Fruit fly (Drosophila melanogaster) whole organism, prepupa: ENCODE data around the gene Trmt61.

Experiments used
- Blimp-1 ChIP-seq: fragments of 200-800 bp; sonication (Bioruptor generic); optimal IDR thresholded peaks from 3 replicates; lab custom pipeline; 2017; ENCODE audit warnings: missing biosample characterization, missing genetic modification characterization, mild to moderate bottlenecking, moderate library complexity, missing genetic modification reagents
- CG10631 ChIP-seq: fragments of 200-800 bp; sonication (Bioruptor generic); optimal IDR thresholded peaks from 2 replicates; lab custom pipeline; 2016; ENCODE audit warnings: missing biosample characterization, missing genetic modification characterization
- CG11294 ChIP-seq: fragments of 200-800 bp; sonication (Bioruptor generic); IDR thresholded peaks from 2 replicates; pipeline ENCODE4 v1.3.6; 2022; ENCODE audit warnings: missing biosample characterization, missing genetic modification characterization
- CG11762 ChIP-seq: fragments of 200-800 bp; sonication (Bioruptor generic); optimal IDR thresholded peaks from 3 replicates; lab custom pipeline; 2016; ENCODE audit warnings: missing biosample characterization, missing genetic modification characterization; ENCODE audit not compliant: insufficient read depth
- CG15336 ChIP-seq: fragments of 200-800 bp; sonication (Bioruptor generic); IDR thresholded peaks from 2 replicates; pipeline ENCODE4 v1.3.6; 2022; ENCODE audit warnings: missing biosample characterization, missing genetic modification characterization
- CG1621 ChIP-seq: fragments of 200-800 bp; sonication (Bioruptor generic); optimal IDR thresholded peaks from 3 replicates; lab custom pipeline; 2018; ENCODE audit warnings: missing biosample characterization, mild to moderate bottlenecking, missing genetic modification characterization
- CG16779 ChIP-seq: fragments of 200-800 bp; sonication (Bioruptor generic); optimal IDR thresholded peaks from 3 replicates; lab custom pipeline; 2017; ENCODE audit warnings: missing biosample characterization, mild to moderate bottlenecking, missing genetic modification characterization
- CG3032 ChIP-seq: fragments of 200-800 bp; optimal IDR thresholded peaks from 2 replicates; lab custom pipeline; 2019; ENCODE audit warnings: missing biosample characterization, mild to moderate bottlenecking, missing genetic modification characterization, moderate library complexity
- CG32006 ChIP-seq: fragments of 200-800 bp; sonication (Bioruptor generic); optimal IDR thresholded peaks from 3 replicates; lab custom pipeline; 2017; ENCODE audit warnings: missing biosample characterization, mild to moderate bottlenecking, missing genetic modification characterization
- CG34406 ChIP-seq: fragments of 200-800 bp; sonication (Bioruptor generic); optimal IDR thresholded peaks from 3 replicates; lab custom pipeline; 2016; ENCODE audit warnings: missing biosample characterization, missing genetic modification characterization
- CG3919 ChIP-seq: fragments of 200-800 bp; sonication (Bioruptor generic); optimal IDR thresholded peaks from 3 replicates; lab custom pipeline; 2016; ENCODE audit warnings: missing biosample characterization, missing genetic modification characterization
- CG4318 ChIP-seq: fragments of 200-800 bp; sonication (Bioruptor generic); optimal IDR thresholded peaks from 3 replicates; lab custom pipeline; 2017; ENCODE audit warnings: missing biosample characterization, mild to moderate bottlenecking, missing genetic modification characterization
- CG6163 ChIP-seq: fragments of 200-800 bp; sonication (Bioruptor generic); IDR thresholded peaks from 3 replicates; pipeline ENCODE4 v1.3.6; 2022; ENCODE audit warnings: missing biosample characterization, missing genetic modification characterization
- CG6276 ChIP-seq: fragments of 200-800 bp; sonication (Bioruptor generic); optimal IDR thresholded peaks from 2 replicates; lab custom pipeline; 2017; ENCODE audit warnings: missing biosample characterization, mild to moderate bottlenecking, missing genetic modification characterization
- CG6808 ChIP-seq: fragments of 200-800 bp; sonication (Bioruptor generic); optimal IDR thresholded peaks from 3 replicates; lab custom pipeline; 2017; ENCODE audit warnings: missing biosample characterization, missing genetic modification characterization, mild to moderate bottlenecking, moderate library complexity, missing genetic modification reagents
- CG6854 ChIP-seq: fragments of 200-800 bp; sonication (Bioruptor generic); optimal IDR thresholded peaks from 2 replicates; lab custom pipeline; 2017; ENCODE audit warnings: missing biosample characterization, mild to moderate bottlenecking, missing genetic modification characterization
- CG7368 ChIP-seq: fragments of 200-800 bp; sonication (Bioruptor generic); optimal IDR thresholded peaks from 3 replicates; lab custom pipeline; 2016; ENCODE audit warnings: missing biosample characterization, missing genetic modification characterization
- CG8119 ChIP-seq: fragments of 200-800 bp; sonication (Bioruptor generic); IDR thresholded peaks from 3 replicates; pipeline ENCODE4 v1.3.6; 2022; ENCODE audit warnings: missing biosample characterization, missing genetic modification characterization
- CG8632 ChIP-seq: fragments of 200-800 bp; sonication (Bioruptor generic); optimal IDR thresholded peaks from 3 replicates; lab custom pipeline; 2016; ENCODE audit warnings: missing biosample characterization, missing genetic modification characterization
- CG9139 ChIP-seq: fragments of 200-800 bp; sonication (Bioruptor generic); optimal IDR thresholded peaks from 3 replicates; lab custom pipeline; 2017; ENCODE audit warnings: missing biosample characterization, mild to moderate bottlenecking, missing genetic modification characterization
- Eip78C ChIP-seq: fragments of 200-800 bp; sonication (Bioruptor generic); peaks from one replicate; lab custom pipeline; 2016; ENCODE audit warnings: missing biosample characterization, missing genetic modification characterization
- Eip93F ChIP-seq: fragments of 200-800 bp; sonication (Bioruptor generic); optimal IDR thresholded peaks from 2 replicates; lab custom pipeline; 2016; ENCODE audit warnings: missing biosample characterization, mild to moderate bottlenecking, missing genetic modification characterization
- Ets21C ChIP-seq: fragments of 200-800 bp; sonication (Bioruptor generic); optimal IDR thresholded peaks from 3 replicates; lab custom pipeline; 2016; ENCODE audit warnings: missing biosample characterization, missing genetic modification characterization
- Ets96B ChIP-seq: fragments of 200-800 bp; optimal IDR thresholded peaks from 2 replicates; lab custom pipeline; 2019; ENCODE audit warnings: missing biosample characterization, mild to moderate bottlenecking, missing genetic modification characterization, moderate library complexity
- Gug ChIP-seq: fragments of 200-800 bp; sonication (Bioruptor generic); IDR thresholded peaks from 2 replicates; pipeline ENCODE4 v1.3.6; 2022; ENCODE audit warnings: missing biosample characterization, missing genetic modification characterization
- Hr38 ChIP-seq: sonication (Bioruptor generic); optimal IDR thresholded peaks from 2 replicates; lab custom pipeline; 2016; ENCODE audit warnings: missing biosample characterization, missing genetic modification characterization
- Lpt ChIP-seq: fragments of 200-800 bp; sonication (Bioruptor generic); optimal IDR thresholded peaks from 3 replicates; lab custom pipeline; 2016; ENCODE audit warnings: missing biosample characterization, missing genetic modification characterization
- Met ChIP-seq: fragments of 200-800 bp; sonication (Bioruptor generic); optimal IDR thresholded peaks from 3 replicates; lab custom pipeline; 2016; ENCODE audit warnings: missing biosample characterization, missing genetic modification characterization
- OdsH ChIP-seq: fragments of 200-800 bp; sonication (Bioruptor generic); optimal IDR thresholded peaks from 3 replicates; lab custom pipeline; 2016; ENCODE audit warnings: missing biosample characterization, missing genetic modification characterization
- Smox ChIP-seq: fragments of 200-800 bp; sonication (Bioruptor generic); optimal IDR thresholded peaks from 3 replicates; lab custom pipeline; 2016; ENCODE audit warnings: missing biosample characterization, missing genetic modification characterization
- Sox102F ChIP-seq: fragments of 200-800 bp; sonication (Bioruptor generic); optimal IDR thresholded peaks from 2 replicates; lab custom pipeline; 2016; ENCODE audit warnings: missing biosample characterization, mild to moderate bottlenecking, missing genetic modification characterization
- Sox14 ChIP-seq: fragments of 200-800 bp; sonication (Bioruptor generic); optimal IDR thresholded peaks from 3 replicates; lab custom pipeline; 2016; ENCODE audit warnings: missing biosample characterization, missing genetic modification characterization
- acj6 ChIP-seq: fragments of 200-800 bp; sonication (Bioruptor generic); optimal IDR thresholded peaks from 3 replicates; lab custom pipeline; 2016; ENCODE audit warnings: missing biosample characterization, missing genetic modification characterization
- cyc ChIP-seq: fragments of 200-800 bp; sonication (Bioruptor generic); optimal IDR thresholded peaks from 3 replicates; lab custom pipeline; 2016; ENCODE audit warnings: missing biosample characterization, missing genetic modification characterization
- dac ChIP-seq: fragments of 200-800 bp; sonication (Bioruptor generic); optimal IDR thresholded peaks from 2 replicates; lab custom pipeline; 2017; ENCODE audit warnings: missing biosample characterization, mild to moderate bottlenecking, missing genetic modification characterization
- dsx ChIP-seq: fragments of 200-800 bp; optimal IDR thresholded peaks from 3 replicates; lab custom pipeline; 2019; ENCODE audit warnings: missing biosample characterization, mild to moderate bottlenecking, missing genetic modification characterization, moderate library complexity; ENCODE audit not compliant: poor library complexity, severe bottlenecking
- eg ChIP-seq: fragments of 200-800 bp; sonication (Bioruptor generic); IDR thresholded peaks from 3 replicates; pipeline ENCODE4 v1.3.6; 2022; ENCODE audit warnings: missing biosample characterization, missing genetic modification characterization
- esn ChIP-seq: fragments of 200-800 bp; sonication (Bioruptor generic); optimal IDR thresholded peaks from 2 replicates; lab custom pipeline; 2016; ENCODE audit warnings: missing biosample characterization, mild to moderate bottlenecking, missing genetic modification characterization, moderate library complexity
- fd59A ChIP-seq: fragments of 200-800 bp; sonication (Bioruptor generic); optimal IDR thresholded peaks from 2 replicates; lab custom pipeline; 2017; ENCODE audit warnings: missing biosample characterization, mild to moderate bottlenecking, missing genetic modification characterization, missing genetic modification reagents
- fd85E ChIP-seq: fragments of 200-800 bp; sonication (Bioruptor generic); optimal IDR thresholded peaks from 3 replicates; lab custom pipeline; 2016; ENCODE audit warnings: missing biosample characterization, missing genetic modification characterization
- fkh ChIP-seq: fragments of 200-800 bp; sonication (Bioruptor generic); optimal IDR thresholded peaks from 3 replicates; lab custom pipeline; 2017; ENCODE audit warnings: missing biosample characterization, mild to moderate bottlenecking, missing genetic modification characterization, moderate library complexity
- lz ChIP-seq: fragments of 200-800 bp; sonication (Bioruptor generic); optimal IDR thresholded peaks from 3 replicates; lab custom pipeline; 2016; ENCODE audit warnings: missing biosample characterization, missing genetic modification characterization
- net ChIP-seq: fragments of 200-800 bp; sonication (Bioruptor generic); optimal IDR thresholded peaks from 3 replicates; lab custom pipeline; 2016; ENCODE audit warnings: missing biosample characterization, missing genetic modification characterization
- pdm3 ChIP-seq: fragments of 200-800 bp; sonication (Bioruptor generic); optimal IDR thresholded peaks from 3 replicates; lab custom pipeline; 2016; ENCODE audit warnings: missing biosample characterization, missing genetic modification characterization
- salr ChIP-seq, 2 experiments: fragments of 200-800 bp; sonication (Bioruptor generic); optimal IDR thresholded peaks; 3 replicates each; lab custom pipeline; 2016 to 2018; ENCODE audit warnings: missing biosample characterization in 2 of 2, missing genetic modification characterization in 2 of 2, mild to moderate bottlenecking in 1 of 2
- ss ChIP-seq, 2 experiments: fragments of 200-800 bp; sonication (Bioruptor generic); optimal IDR thresholded peaks; 2 replicates in 1 of 2; 3 replicates in 1 of 2; lab custom pipeline; 2017 to 2018; ENCODE audit warnings: mild to moderate bottlenecking in 2 of 2, missing biosample characterization in 2 of 2, missing genetic modification characterization in 2 of 2, moderate library complexity in 1 of 2
- svp ChIP-seq: fragments of 200-800 bp; sonication (Bioruptor generic); peaks from one replicate; lab custom pipeline; 2016; ENCODE audit warnings: missing biosample characterization, missing genetic modification characterization
- topi ChIP-seq: fragments of 200-800 bp; sonication (Bioruptor generic); optimal IDR thresholded peaks from 3 replicates; lab custom pipeline; 2016; ENCODE audit warnings: missing biosample characterization, missing genetic modification characterization

The Trmt61 gene

dm6 chr3R:26039793-26040335, 19.4 kb upstream of the Trmt61 start:
- TF ChIP-seq Eip78C (GFP tag; lab: Kevin White, UChicago): peak; percentile 13
- no peak for TF ChIP-seq CG3032 (tag; lab: Kevin White, UChicago)

- TF ChIP-seq ss (GFP tag; optimal IDR thresholded peaks at IDR 0.05; lab: Kevin White, UChicago) (no peak), CG15336 (GFP tag; lab: Robert Waterston, UW) (peak; percentile 54; the same call in 1 of the 2 replicates), Blimp-1 (no peak), CG7368 (no peak), CG11762 (GFP tag; lab: Kevin White, UChicago) (peak; percentile 66), CG16779 (tag; lab: Kevin White, UChicago) (no peak), esn (GFP tag; lab: Kevin White, UChicago) (peak; percentile 69), pdm3 (peak; percentile 84), CG8632 (GFP tag; lab: Kevin White, UChicago) (peak; percentile 41), CG6808 (GFP tag; lab: Kevin White, UChicago) (no peak), salr (GFP tag; optimal IDR thresholded peaks at IDR 0.05; lab: Kevin White, UChicago) (peak in 1 of 2 experiments; percentile 29), svp (GFP tag; lab: Kevin White, UChicago) (peak; percentile 85), fd85E (GFP tag; lab: Kevin White, UChicago) (peak; percentile 31), dac (GFP tag; lab: Kevin White, UChicago) (no peak), Eip78C (GFP tag; lab: Kevin White, UChicago) (peak; percentile 89), CG9139 (GFP tag; lab: Kevin White, UChicago) (no peak), topi (GFP tag; lab: Kevin White, UChicago) (peak; percentile 73), Smox (GFP tag; lab: Kevin White, UChicago) (peak; percentile 72), CG11294 (GFP tag; lab: Robert Waterston, UW) (no peak; the same call in 1 of the 2 replicates), Ets96B (peak; percentile 40), OdsH (GFP tag; lab: Kevin White, UChicago) (peak; percentile 79), CG6276 (GFP tag; lab: Kevin White, UChicago) (no peak), Hr38 (GFP tag; lab: Kevin White, UChicago) (no peak), Sox102F (GFP tag; lab: Kevin White, UChicago) (peak; percentile 41), Met (GFP tag; lab: Kevin White, UChicago) (peak; percentile 80), CG32006 (peak; percentile 20), CG6854 (GFP tag; lab: Kevin White, UChicago) (peak; percentile 57), CG8119 (GFP tag; lab: Robert Waterston, UW) (peak; percentile 57), Sox14 (GFP tag; lab: Kevin White, UChicago) (peak; percentile 60), dsx (no peak), lz (GFP tag; lab: Kevin White, UChicago) (peak; percentile 73), fd59A (GFP tag; lab: Kevin White, UChicago) (no peak), cyc (peak; percentile 81), net (GFP tag; lab: Kevin White, UChicago) (peak; percentile 26), Gug (peak; percentile 62; the same call in 1 of the 2 replicates), acj6 (GFP tag; lab: Kevin White, UChicago) (peak; percentile 74), CG34406 (GFP tag; lab: Kevin White, UChicago) (peak; percentile 41), CG6163 (peak; percentile 82), CG4318 (GFP tag; lab: Kevin White, UChicago) (peak; percentile 0), CG3032 (tag; lab: Kevin White, UChicago) (peak; percentile 67), CG1621 (tag; lab: Kevin White, UChicago) (peak; percentile 56), CG3919 (peak; percentile 74), eg (GFP tag; lab: Robert Waterston, UW) (peak; percentile 66), Lpt (GFP tag; lab: Kevin White, UChicago) (no peak), fkh (no peak), CG10631 (GFP tag; lab: Kevin White, UChicago) (peak; percentile 81), Eip93F (GFP tag; lab: Kevin White, UChicago) (peak; percentile 56), Ets21C (GFP tag; lab: Kevin White, UChicago) (peak; percentile 55)
Observed at dm6 chr3R:26041417-26042101, 17.7 kb upstream of the Trmt61 start, which contains the start of gene gro. Gene gro, plus strand, starts transcription at chr3R:26041736.
